Worm (Caenorhabditis elegans) whole organism, L4/young adult: ENCODE measurements around the gene F53H4.4.

ENCODE experiments used
- W03F9.2 ChIP-seq: fragments of 150-350 bp; optimal IDR thresholded peaks from 2 replicates; lab custom pipeline; 2014; ENCODE audit warnings: missing biosample characterization, missing genetic modification characterization
- dao-5 ChIP-seq: sonication (generic microtip); optimal IDR thresholded peaks from 2 replicates; lab custom pipeline; 2016; ENCODE audit warnings: missing genotype, missing genetic modification characterization, moderate library complexity, missing compliant biosample characterization
- him-1 ChIP-seq: sonication (generic microtip); optimal IDR thresholded peaks from 2 replicates; lab custom pipeline; 2016; ENCODE audit warnings: missing genotype, missing genetic modification reagents, missing genetic modification characterization, missing compliant biosample characterization

DNA sequence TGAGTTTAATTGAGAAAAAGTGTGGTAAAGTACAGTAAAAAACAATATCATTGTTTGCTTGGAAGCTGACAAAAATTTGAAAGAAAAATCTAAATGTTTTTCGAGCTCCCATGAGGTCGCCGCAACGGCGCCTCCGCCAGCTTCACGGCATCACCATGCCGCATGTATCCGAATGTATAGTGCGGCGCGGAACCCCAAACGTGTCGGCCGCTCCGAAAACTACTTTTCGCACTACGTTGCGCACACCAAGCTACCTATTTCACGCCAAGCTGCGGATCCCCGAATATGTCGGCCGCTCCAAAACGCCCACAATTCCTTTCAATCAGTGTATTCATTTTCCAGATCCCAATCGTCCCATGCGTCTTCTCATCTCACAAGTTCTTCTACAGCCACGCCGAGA is 15.2 kb upstream of the F53H4.4 start:
- TF ChIP-seq W03F9.2 (tag; lab: Kevin White, UChicago) (no peak), him-1 (no peak), dao-5 (tag; lab: Kevin White, UChicago) (no peak)
